Fruit fly (Drosophila melanogaster) whole organism, embryonic: ENCODE data around the gene CG12301.

Experiments used
- Atf3 ChIP-seq: fragments of 200-800 bp; sonication (Bioruptor generic); optimal IDR thresholded peaks from 3 replicates; lab custom pipeline; 2016; ENCODE audit warnings: missing biosample characterization, missing genetic modification characterization
- BEAF-32 ChIP-seq: fragments of 200-800 bp; sonication (Bioruptor generic); optimal IDR thresholded peaks from 3 replicates; lab custom pipeline; 2017; ENCODE audit warnings: missing biosample characterization, missing genetic modification characterization, mild to moderate bottlenecking, moderate library complexity, missing genetic modification reagents
- CG10543 ChIP-seq: fragments of 200-800 bp; sonication (Bioruptor generic); optimal IDR thresholded peaks from 3 replicates; lab custom pipeline; 2017; ENCODE audit warnings: missing biosample characterization, mild to moderate bottlenecking, missing genetic modification characterization, moderate library complexity
- CG15479 ChIP-seq: fragments of 200-800 bp; sonication (Bioruptor generic); optimal IDR thresholded peaks from 3 replicates; lab custom pipeline; 2019; ENCODE audit warnings: missing biosample characterization, mild to moderate bottlenecking, missing genetic modification characterization, moderate library complexity
- CG15696 ChIP-seq: fragments of 200-800 bp; sonication (Bioruptor generic); optimal IDR thresholded peaks from 2 replicates; lab custom pipeline; 2019; ENCODE audit warnings: missing biosample characterization, mild to moderate bottlenecking, missing genetic modification characterization, moderate library complexity
- CG16779 ChIP-seq: fragments of 200-800 bp; sonication (Bioruptor generic); IDR thresholded peaks from 2 replicates; pipeline ENCODE4 v1.3.6; 2022; ENCODE audit warnings: missing biosample characterization, missing genetic modification characterization
- CG17328 ChIP-seq: fragments of 200-800 bp; sonication (Bioruptor generic); IDR thresholded peaks from 2 replicates; pipeline ENCODE4 v1.3.6; 2022; ENCODE audit warnings: missing biosample characterization, missing genetic modification characterization
- CG17361 ChIP-seq: fragments of 200-800 bp; sonication (Bioruptor generic); IDR thresholded peaks from 3 replicates; pipeline ENCODE4 v1.3.6; 2022; ENCODE audit warnings: missing biosample characterization, missing genetic modification characterization
- CG17829 ChIP-seq: fragments of 200-800 bp; optimal IDR thresholded peaks from 2 replicates; lab custom pipeline; 2019; ENCODE audit warnings: missing biosample characterization, mild to moderate bottlenecking, missing genetic modification characterization, moderate library complexity
- CG18619 ChIP-seq: fragments of 200-800 bp; sonication (Bioruptor generic); optimal IDR thresholded peaks from 3 replicates; lab custom pipeline; 2017; ENCODE audit warnings: missing biosample characterization, mild to moderate bottlenecking, missing genetic modification characterization
- CG30431 ChIP-seq: fragments of 200-800 bp; sonication (Bioruptor generic); optimal IDR thresholded peaks from 2 replicates; lab custom pipeline; 2017; ENCODE audit warnings: missing biosample characterization, missing genetic modification characterization
- CG34224 ChIP-seq: fragments of 200-800 bp; sonication (Bioruptor generic); IDR thresholded peaks from 3 replicates; pipeline ENCODE4 v1.3.6; 2022; ENCODE audit warnings: missing biosample characterization, missing genetic modification characterization; ENCODE audit not compliant: partially characterized antibody
- CG42726 ChIP-seq: fragments of 200-800 bp; sonication (Bioruptor generic); IDR thresholded peaks from 2 replicates; pipeline ENCODE4 v1.3.6; 2022; ENCODE audit warnings: missing biosample characterization, missing genetic modification characterization; ENCODE audit not compliant: partially characterized antibody
- CG4404 ChIP-seq: fragments of 200-800 bp; sonication (Bioruptor generic); IDR thresholded peaks from 2 replicates; pipeline ENCODE4 v1.3.6; 2022; ENCODE audit warnings: missing biosample characterization, missing genetic modification characterization
- CG5953 ChIP-seq: fragments of 200-800 bp; sonication (Bioruptor generic); IDR thresholded peaks from 2 replicates; pipeline ENCODE4 v1.3.6; 2022; ENCODE audit warnings: missing biosample characterization, missing genetic modification characterization
- CG7556 ChIP-seq: fragments of 200-800 bp; sonication (Bioruptor generic); optimal IDR thresholded peaks from 2 replicates; lab custom pipeline; 2017; ENCODE audit warnings: missing biosample characterization, mild to moderate bottlenecking, missing genetic modification characterization
- CG8290 ChIP-seq, 3 experiments: fragments of 200-800 bp; sonication (Bioruptor generic); optimal IDR thresholded peaks; 2 replicates each; lab custom pipeline; 2016 to 2019; ENCODE audit warnings: missing biosample characterization in 3 of 3, missing genetic modification characterization in 3 of 3, mild to moderate bottlenecking in 2 of 3, moderate library complexity in 1 of 3
- CG8924 ChIP-seq: fragments of 200-800 bp; optimal IDR thresholded peaks from 3 replicates; lab custom pipeline; 2019; ENCODE audit warnings: missing biosample characterization, mild to moderate bottlenecking, missing genetic modification characterization, moderate library complexity
- Camta ChIP-seq: fragments of 200-800 bp; sonication (Bioruptor generic); optimal IDR thresholded peaks from 2 replicates; lab custom pipeline; 2016; ENCODE audit warnings: missing biosample characterization, missing genetic modification characterization
- Chrac-16 ChIP-seq: fragments of 200-800 bp; sonication (Bioruptor generic); optimal IDR thresholded peaks from 3 replicates; lab custom pipeline; 2016; ENCODE audit warnings: missing biosample characterization, missing genetic modification characterization
- D ChIP-seq, 2 experiments: fragments of 200-800 bp in 1 of 2; fragments of >200 bp in 1 of 2; sonication (Bioruptor generic) in 1 of 2; optimal IDR thresholded peaks; 2 replicates in 1 of 2; 3 replicates in 1 of 2; lab custom pipeline; 2017; ENCODE audit warnings: mild to moderate bottlenecking in 1 of 2, missing biosample characterization in 1 of 2, missing genetic modification characterization in 1 of 2, missing genetic modification reagents in 1 of 2
- ERR ChIP-seq: fragments of 200-800 bp; sonication (Bioruptor generic); optimal IDR thresholded peaks from 2 replicates; lab custom pipeline; 2016; ENCODE audit warnings: missing biosample characterization, missing genetic modification characterization
- Ets97D ChIP-seq: fragments of 200-800 bp; sonication (Bioruptor generic); optimal IDR thresholded peaks from 3 replicates; lab custom pipeline; 2016; ENCODE audit warnings: missing biosample characterization, missing genetic modification characterization
- HLHmδ ChIP-seq: fragments of 200-800 bp; sonication (Bioruptor generic); optimal IDR thresholded peaks from 2 replicates; lab custom pipeline; 2018; ENCODE audit warnings: missing biosample characterization, mild to moderate bottlenecking, missing genetic modification characterization, moderate library complexity
- MESR4 ChIP-seq: fragments of 200-800 bp; sonication (Bioruptor generic); optimal IDR thresholded peaks from 2 replicates; lab custom pipeline; 2018; ENCODE audit warnings: missing biosample characterization, mild to moderate bottlenecking, missing genetic modification characterization, moderate library complexity
- Meics ChIP-seq: fragments of 200-800 bp; sonication (Bioruptor generic); optimal IDR thresholded peaks from 2 replicates; lab custom pipeline; 2017; ENCODE audit warnings: missing biosample characterization, mild to moderate bottlenecking, missing genetic modification characterization
- NfI ChIP-seq: fragments of 200-800 bp; sonication (Bioruptor generic); optimal IDR thresholded peaks from 3 replicates; lab custom pipeline; 2018; ENCODE audit warnings: missing biosample characterization, mild to moderate bottlenecking, missing genetic modification characterization, moderate library complexity
- Vsx1 ChIP-seq: fragments of 200-800 bp; sonication (Bioruptor generic); optimal IDR thresholded peaks from 2 replicates; lab custom pipeline; 2017; ENCODE audit warnings: missing biosample characterization, mild to moderate bottlenecking, missing genetic modification characterization, missing genetic modification reagents
- YL-1 ChIP-seq: fragments of 200-800 bp; sonication (Bioruptor generic); optimal IDR thresholded peaks from 3 replicates; lab custom pipeline; 2017; ENCODE audit warnings: missing biosample characterization, mild to moderate bottlenecking, missing genetic modification characterization
- corto ChIP-seq: fragments of 200-800 bp; sonication (Bioruptor generic); optimal IDR thresholded peaks from 2 replicates; lab custom pipeline; 2016; ENCODE audit warnings: missing biosample characterization, mild to moderate bottlenecking, missing genetic modification characterization, moderate library complexity
- croc ChIP-seq: fragments of 200-800 bp; sonication (Bioruptor generic); conservative IDR thresholded peaks from 3 replicates; pipeline ENCODE4 v1.3.6; 2022; ENCODE audit warnings: missing biosample characterization, missing genetic modification characterization
- da ChIP-seq: fragments of 200-800 bp; sonication (Bioruptor generic); optimal IDR thresholded peaks from 2 replicates; lab custom pipeline; 2016; ENCODE audit warnings: missing biosample characterization, missing genetic modification characterization
- dati ChIP-seq: fragments of 200-800 bp; sonication (Bioruptor generic); IDR thresholded peaks from 2 replicates; pipeline ENCODE4 v1.3.6; 2022; ENCODE audit warnings: missing biosample characterization, missing genetic modification characterization
- dmrt11E ChIP-seq: fragments of 200-800 bp; sonication (Bioruptor generic); optimal IDR thresholded peaks from 3 replicates; lab custom pipeline; 2018; ENCODE audit warnings: missing biosample characterization, mild to moderate bottlenecking, missing genetic modification characterization, moderate library complexity
- en ChIP-seq: fragments of 200-800 bp; sonication (Bioruptor generic); optimal IDR thresholded peaks from 2 replicates; lab custom pipeline; 2016; ENCODE audit warnings: missing biosample characterization, missing genetic modification characterization
- gcm2 ChIP-seq: fragments of 200-800 bp; sonication (Bioruptor generic); optimal IDR thresholded peaks from 2 replicates; lab custom pipeline; 2016; ENCODE audit warnings: missing biosample characterization, missing genetic modification characterization
- hb ChIP-seq: fragments of 200-800 bp; sonication (Bioruptor generic); IDR thresholded peaks from 3 replicates; pipeline ENCODE4 v1.3.6; 2022; ENCODE audit warnings: missing biosample characterization, missing genetic modification characterization; ENCODE audit not compliant: partially characterized antibody
- her ChIP-seq: fragments of 200-800 bp; sonication (Bioruptor generic); optimal IDR thresholded peaks from 2 replicates; lab custom pipeline; 2016; ENCODE audit warnings: missing biosample characterization, missing genetic modification characterization
- inv ChIP-seq: fragments of 200-800 bp; sonication (Bioruptor generic); IDR thresholded peaks from 2 replicates; pipeline ENCODE4 v1.3.6; 2022; ENCODE audit warnings: missing biosample characterization, missing genetic modification characterization; ENCODE audit not compliant: partially characterized antibody
- jigr1 ChIP-seq: fragments of 200-800 bp; sonication (Bioruptor generic); IDR thresholded peaks from 3 replicates; pipeline ENCODE4 v1.3.6; 2022; ENCODE audit warnings: missing biosample characterization, missing genetic modification characterization
- lola ChIP-seq, 3 experiments: fragments of >200 bp in 2 of 3; fragments of 200-800 bp in 1 of 3; sonication (Bioruptor generic) in 1 of 3; optimal IDR thresholded peaks; 2 replicates each; lab custom pipeline; 2017 to 2019; ENCODE audit warnings: missing biosample characterization in 3 of 3, missing genetic modification characterization in 3 of 3, mild to moderate bottlenecking in 1 of 3, moderate library complexity in 1 of 3
- mirr ChIP-seq: fragments of 200-800 bp; sonication (Bioruptor generic); optimal IDR thresholded peaks from 3 replicates; lab custom pipeline; 2018; ENCODE audit warnings: missing biosample characterization, mild to moderate bottlenecking, missing genetic modification characterization
- nerfin-1 ChIP-seq: fragments of 200-800 bp; sonication (Bioruptor generic); optimal IDR thresholded peaks from 3 replicates; lab custom pipeline; 2019; ENCODE audit warnings: missing biosample characterization, mild to moderate bottlenecking, missing genetic modification characterization, moderate library complexity
- onecut ChIP-seq: fragments of 200-800 bp; sonication (Bioruptor generic); IDR thresholded peaks from 2 replicates; pipeline ENCODE4 v1.3.6; 2022; ENCODE audit warnings: missing biosample characterization, missing genetic modification characterization
- run ChIP-seq: fragments of 200-800 bp; sonication (Bioruptor generic); optimal IDR thresholded peaks from 3 replicates; lab custom pipeline; 2018; ENCODE audit warnings: missing biosample characterization, mild to moderate bottlenecking, missing genetic modification characterization
- toy ChIP-seq: fragments of 200-800 bp; sonication (Bioruptor generic); IDR thresholded peaks from 2 replicates; pipeline ENCODE4 v1.3.6; 2022; ENCODE audit warnings: missing biosample characterization, missing genetic modification characterization
- vfl ChIP-seq: fragments of 200-800 bp; sonication (Bioruptor generic); optimal IDR thresholded peaks from 2 replicates; lab custom pipeline; 2016; ENCODE audit warnings: missing biosample characterization, missing genetic modification characterization
- wek ChIP-seq: fragments of 200-800 bp; sonication (Bioruptor generic); optimal IDR thresholded peaks from 3 replicates; lab custom pipeline; 2018; ENCODE audit warnings: missing biosample characterization, mild to moderate bottlenecking, missing genetic modification characterization, moderate library complexity

CG12301 gene

DNA sequence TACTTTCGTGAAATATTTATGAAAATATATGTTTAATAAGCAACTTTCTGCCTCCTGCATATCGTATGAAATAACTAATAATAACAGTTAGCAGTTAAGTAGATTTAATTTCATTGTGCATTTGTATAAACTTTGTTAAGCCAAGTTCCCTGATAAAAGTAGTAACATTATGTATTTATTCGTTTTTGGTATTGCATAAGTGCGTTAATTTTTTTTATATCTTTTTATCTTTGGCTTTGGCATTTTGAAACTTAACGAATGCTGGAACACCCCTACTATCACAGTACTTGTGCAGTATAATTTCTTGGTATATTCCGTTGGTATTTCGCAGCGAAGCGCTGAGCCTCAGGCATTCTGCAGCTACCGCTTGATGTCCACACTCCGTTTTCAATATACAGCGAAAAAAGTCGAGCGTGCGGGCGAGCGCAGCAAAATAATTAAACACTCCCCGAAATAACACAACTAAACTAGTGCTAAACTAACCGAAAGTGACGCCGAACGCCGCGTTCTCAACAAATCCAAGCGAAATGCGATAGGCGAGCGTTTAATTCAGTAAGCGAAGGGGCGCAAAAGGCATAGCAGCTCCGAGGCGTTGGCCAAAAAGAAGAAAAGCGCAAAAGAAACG is 8.0 kb downstream of the CG12301 start, which contains the start of gene RhoGAP71E (continued):
- TF ChIP-seq ERR (peak; percentile 9), croc (GFP tag; lab: Robert Waterston, UW) (no peak), Vsx1 (GFP tag; lab: Kevin White, UChicago) (no peak), Camta (GFP tag; lab: Kevin White, UChicago) (no peak), dmrt11E (tag; lab: Kevin White, UChicago) (peak; percentile 21), Meics (GFP tag; lab: Kevin White, UChicago) (peak; percentile 62), CG16779 (no peak), Atf3 (GFP tag; lab: Kevin White, UChicago) (no peak), BEAF-32 (GFP tag; lab: Kevin White, UChicago) (peak; percentile 17), Ets97D (GFP tag; lab: Kevin White, UChicago) (peak; percentile 5), CG5953 (GFP tag; lab: Robert Waterston, UW) (no peak), CG17829 (peak; percentile 73), da (GFP tag; lab: Kevin White, UChicago) (no peak), onecut (GFP tag; lab: Robert Waterston, UW) (peak; percentile 46), D (optimal IDR thresholded peaks at IDR 0.05; lab: Kevin White, UChicago) (no peak), D (GFP tag; optimal IDR thresholded peaks at IDR 0.05; lab: Kevin White, UChicago) (peak; percentile 40), gcm2 (GFP tag; lab: Kevin White, UChicago) (no peak), MESR4 (GFP tag; lab: Kevin White, UChicago) (peak; percentile 93), YL-1 (peak; percentile 50), mirr (GFP tag; lab: Kevin White, UChicago) (peak; percentile 53), jigr1 (no peak), CG8924 (tag; lab: Kevin White, UChicago) (peak; percentile 74), NfI (GFP tag; lab: Kevin White, UChicago) (peak; percentile 54), CG15479 (GFP tag; lab: Kevin White, UChicago) (no peak), HLHmδ (GFP tag; lab: Kevin White, UChicago) (peak; percentile 26), corto (GFP tag; lab: Kevin White, UChicago) (no peak), CG7556 (peak; percentile 6), CG42726 (peak; percentile 54; the same call in 1 of the 2 replicates), lola (GFP tag; optimal IDR thresholded peaks at IDR 0.05; lab: Kevin White, UChicago) (peak in 1 of 3 experiments; percentile 19), CG8290 (GFP tag; optimal IDR thresholded peaks at IDR 0.05; lab: Kevin White, UChicago) (no peak), CG8290 (tag; optimal IDR thresholded peaks at IDR 0.05; lab: Kevin White, UChicago) (peak in 1 of 2 experiments; percentile 85), toy (GFP tag; lab: Robert Waterston, UW) (no peak), inv (GFP tag; lab: Robert Waterston, UW) (no peak), CG10543 (GFP tag; lab: Kevin White, UChicago) (peak; percentile 54), CG17361 (GFP tag; lab: Robert Waterston, UW) (peak; percentile 69; the same call in 2 of the 3 replicates), CG30431 (GFP tag; lab: Kevin White, UChicago) (no peak), CG34224 (GFP tag; lab: Robert Waterston, UW) (0 out of 3 replicates have a peak, but pooled peaks have one; percentile 14), CG4404 (GFP tag; lab: Robert Waterston, UW) (no peak), en (no peak), vfl (GFP tag; lab: Kevin White, UChicago) (no peak), run (peak; percentile 25), dati (GFP tag; lab: Robert Waterston, UW) (no peak), Chrac-16 (no peak), CG18619 (GFP tag; lab: Kevin White, UChicago) (peak; percentile 1), nerfin-1 (tag; lab: Kevin White, UChicago) (peak; percentile 31), hb (no peak), wek (GFP tag; lab: Kevin White, UChicago) (peak; percentile 97), her (GFP tag; lab: Kevin White, UChicago) (peak; percentile 94), CG15696 (tag; lab: Kevin White, UChicago) (no peak), CG17328 (GFP tag; lab: Robert Waterston, UW) (peak; percentile 46; the same call in 1 of the 2 replicates)
